Worm (Caenorhabditis elegans): ENCODE data around the gene Y55F3AR.2.
A peak's percentile ranks its signal among the peaks of the same experiment; 100 is the strongest.

Gene Y55F3AR.2

ce11 chrIV:1086913-1087312 lies 7.4 kb upstream of the Y55F3AR.2 start, which contains the start of gene csn-4:
csn-4 (minus strand) TSS chrIV:1087013.
- TF ChIP-seq ama-1 (optimal IDR thresholded peaks at IDR 0.05) = peak; percentile 10
- TF ChIP-seq attf-4 (tag; optimal IDR thresholded peaks at IDR 0.05) = no peak
- TF ChIP-seq spr-3 (GFP tag; optimal IDR thresholded peaks at IDR 0.05) = peak; percentile 4

- TF ChIP-seq nhr-48 (tag; optimal IDR thresholded peaks at IDR 0.05) (no peak), set-16 (GFP tag; IDR thresholded peaks at IDR 0.05) (peak; percentile 85), aha-1 (tag) (peak; percentile 59), egl-43 (GFP tag; IDR thresholded peaks at IDR 0.05) (0 out of 2 replicates have a peak, but pooled peaks have one; percentile 11)
Measured at ce11 chrIV:1096154-1096553, 1.8 kb downstream of the Y55F3AR.2 start.

ce11 chrIV:1097153-1097552 lies 2.8 kb downstream of the Y55F3AR.2 start, which contains the start of gene cox-18:
cox-18 (plus strand) TSS chrIV:1097453.
- TF ChIP-seq nhr-237 (tag; optimal IDR thresholded peaks at IDR 0.05) (no peak), ceh-82 (tag; optimal IDR thresholded peaks at IDR 0.05) (no peak), hlh-11 (tag; optimal IDR thresholded peaks at IDR 0.05) (no peak), daf-8 (GFP tag; IDR thresholded peaks at IDR 0.05) (no peak), dmd-8 (GFP tag; IDR thresholded peaks at IDR 0.05) (no peak), nhr-10 (tag; optimal IDR thresholded peaks at IDR 0.05) (no peak), nhr-6 (tag; optimal IDR thresholded peaks at IDR 0.05) (no peak), nhr-41 (GFP tag; IDR thresholded peaks at IDR 0.05) (no peak), daf-16 (GFP tag; optimal IDR thresholded peaks at IDR 0.05) (no peak), daf-16 (tag; optimal IDR thresholded peaks at IDR 0.05) (no peak), ceh-32 (tag; optimal IDR thresholded peaks at IDR 0.05; ENCODE audit: poor library complexity) (no peak), daf-12 (tag; optimal IDR thresholded peaks at IDR 0.05) (no peak), spr-3 (GFP tag; optimal IDR thresholded peaks at IDR 0.05) (no peak), ama-1 (optimal IDR thresholded peaks at IDR 0.05) (no peak), zag-1 (tag; optimal IDR thresholded peaks at IDR 0.05) (no peak), hif-1 (tag; optimal IDR thresholded peaks at IDR 0.05) (no peak), arid-1 (GFP tag; conservative IDR thresholded peaks at IDR 0.05) (no peak), T20F7.1 (GFP tag; optimal IDR thresholded peaks at IDR 0.05) (no peak), dve-1 (tag; optimal IDR thresholded peaks at IDR 0.05; ENCODE audit: insufficient read depth) (no peak), nhr-28 (tag; optimal IDR thresholded peaks at IDR 0.05) (no peak)

- TF ChIP-seq set-16 (GFP tag; IDR thresholded peaks at IDR 0.05) (peak; percentile 22; the same call in 1 of the 2 replicates), lin-38 (GFP tag; IDR thresholded peaks at IDR 0.05) (peak; percentile 55)
Measured at ce11 chrIV:1104007-1104406, 9.7 kb downstream of the Y55F3AR.2 start.

- TF ChIP-seq F10B5.3 (tag; optimal IDR thresholded peaks at IDR 0.05) = no peak
Measured at ce11 chrIV:1104518-1104917, 10.2 kb downstream of the Y55F3AR.2 start, which contains the start of the genes C44B12.9 and C44B12.3. C44B12.9 (minus strand) TSS chrIV:1104618. C44B12.3 (plus strand) TSS chrIV:1104766.

ce11 chrIV:1105104-1105503 lies 10.8 kb downstream of the Y55F3AR.2 start:
- TF ChIP-seq nhr-28 (tag; optimal IDR thresholded peaks at IDR 0.05) (no peak), daf-16 (GFP tag; optimal IDR thresholded peaks at IDR 0.05) (peak in 1 of 2 experiments; percentile 56), daf-16 (tag; optimal IDR thresholded peaks at IDR 0.05) (no peak), saeg-2 (GFP tag; IDR thresholded peaks at IDR 0.05) (no peak)

- TF ChIP-seq spr-1 (tag; optimal IDR thresholded peaks at IDR 0.05) (no peak), nhr-76 (tag; optimal IDR thresholded peaks at IDR 0.05) (no peak), mxl-3 (GFP tag; optimal IDR thresholded peaks at IDR 0.05) (no peak), lsy-2 (tag; optimal IDR thresholded peaks at IDR 0.05) (no peak), nhr-6 (tag; optimal IDR thresholded peaks at IDR 0.05) (no peak), unc-62 (GFP tag; optimal IDR thresholded peaks at IDR 0.05 in 1 of 2) (no peak), unc-62 (tag; optimal IDR thresholded peaks at IDR 0.05) (no peak), nhr-11 (tag; optimal IDR thresholded peaks at IDR 0.05) (no peak), nhr-41 (GFP tag; IDR thresholded peaks at IDR 0.05) (no peak), ces-1 (GFP tag; optimal IDR thresholded peaks at IDR 0.05) (no peak), nhr-111 (GFP tag; optimal IDR thresholded peaks at IDR 0.05) (no peak), jun-1 (tag; optimal IDR thresholded peaks at IDR 0.05) (no peak)
Measured at ce11 chrIV:1105999-1106398, 11.7 kb downstream of the Y55F3AR.2 start.
